Worm (Caenorhabditis elegans) whole organism, L4 larva: Measurements from ENCODE around the gene dhs-20.

Source experiments
- F10B5.3 ChIP-seq: sonication (generic microtip); optimal IDR thresholded peaks from 2 replicates; lab custom pipeline; 2016; ENCODE audit warnings: mild to moderate bottlenecking, missing genetic modification characterization, missing compliant biosample characterization
- F26F4.8 ChIP-seq: fragments of 200-800 bp; sonication (Bioruptor generic); conservative IDR thresholded peaks from 2 replicates; pipeline ENCODE4 v1.3.6; 2022; ENCODE audit warnings: missing genetic modification characterization, missing compliant biosample characterization
- T20F7.1 ChIP-seq: fragments of 200-800 bp; sonication (Bioruptor generic); optimal IDR thresholded peaks from 2 replicates; lab custom pipeline; 2018; ENCODE audit warnings: mild to moderate bottlenecking, missing genetic modification characterization, missing compliant biosample characterization
- Y48G9A.11 ChIP-seq: fragments of 200-800 bp; sonication (Bioruptor generic); IDR thresholded peaks from 2 replicates; pipeline ENCODE4 v1.3.6; 2022; ENCODE audit warnings: missing genetic modification reagents, missing genetic modification characterization, missing compliant biosample characterization
- aha-1 ChIP-seq: fragments of 150-350 bp; peaks from one replicate; lab custom pipeline; 2014; ENCODE audit warnings: missing biosample characterization, missing genetic modification characterization
- aly-2 ChIP-seq: sonication (generic microtip); optimal IDR thresholded peaks from 2 replicates; lab custom pipeline; 2018; ENCODE audit warnings: missing biosample characterization, missing genetic modification characterization
- arid-1 ChIP-seq: fragments of 200-800 bp; sonication (Bioruptor generic); conservative IDR thresholded peaks from 2 replicates; pipeline ENCODE4 v1.3.6; 2022; ENCODE audit warnings: missing genetic modification reagents, missing genetic modification characterization, missing compliant biosample characterization
- ceh-20 ChIP-seq: fragments of 200-800 bp; sonication (Bioruptor generic); IDR thresholded peaks from 2 replicates; pipeline ENCODE4 v1.3.6; 2022; ENCODE audit warnings: missing genetic modification reagents, missing genetic modification characterization, missing compliant biosample characterization
- ceh-32 ChIP-seq: sonication (generic microtip); optimal IDR thresholded peaks from 2 replicates; lab custom pipeline; 2016; ENCODE audit warnings: mild to moderate bottlenecking, missing genetic modification characterization, missing compliant biosample characterization; ENCODE audit not compliant: poor library complexity
- ceh-44 ChIP-seq: fragments of 200-800 bp; sonication (Bioruptor generic); IDR thresholded peaks from 2 replicates; pipeline ENCODE4 v1.3.6; 2022; ENCODE audit warnings: missing genetic modification reagents, missing genetic modification characterization, missing compliant biosample characterization
- daf-16 ChIP-seq, 3 experiments: sonication (generic microtip); optimal IDR thresholded peaks; 2 replicates each; lab custom pipeline; 2016 to 2017; ENCODE audit warnings: missing genetic modification characterization in 3 of 3, missing genetic modification reagents in 3 of 3, mild to moderate bottlenecking in 2 of 3, missing compliant biosample characterization in 2 of 3, missing biosample characterization in 1 of 3, moderate library complexity in 1 of 3
- dpl-1 ChIP-seq: fragments of 150-350 bp; optimal IDR thresholded peaks from 2 replicates; lab custom pipeline; 2014; ENCODE audit warnings: missing biosample characterization, missing genetic modification reagents, missing genetic modification characterization
- dve-1 ChIP-seq: sonication (generic microtip); optimal IDR thresholded peaks from 2 replicates; lab custom pipeline; 2017; ENCODE audit warnings: antibody characterized with exemption, mild to moderate bottlenecking, missing genetic modification characterization, missing compliant biosample characterization; ENCODE audit not compliant: insufficient read depth
- fos-1 ChIP-seq: fragments of 150-350 bp; optimal IDR thresholded peaks from 2 replicates; lab custom pipeline; 2014; ENCODE audit warnings: missing biosample characterization, missing genetic modification characterization
- gei-8 ChIP-seq: fragments of 200-800 bp; sonication (Bioruptor generic); optimal IDR thresholded peaks from 2 replicates; lab custom pipeline; 2018; ENCODE audit warnings: mild to moderate bottlenecking, missing genetic modification characterization, missing compliant biosample characterization
- hif-1 ChIP-seq, 2 experiments: sonication (generic microtip); optimal IDR thresholded peaks; 2 replicates each; lab custom pipeline; 2016 to 2017; ENCODE audit warnings: missing compliant biosample characterization in 2 of 2, missing genetic modification characterization in 2 of 2, missing genetic modification reagents in 2 of 2, missing genotype in 2 of 2, mild to moderate bottlenecking in 1 of 2
- hlh-30 ChIP-seq: sonication (generic microtip); optimal IDR thresholded peaks from 2 replicates; lab custom pipeline; 2017; ENCODE audit warnings: antibody characterized with exemption, mild to moderate bottlenecking, missing genetic modification characterization, missing compliant biosample characterization; ENCODE audit not compliant: insufficient read depth
- hmg-1.1 ChIP-seq: fragments of 200-800 bp; sonication (Bioruptor generic); IDR thresholded peaks from 2 replicates; pipeline ENCODE4 v1.3.6; 2022; ENCODE audit warnings: missing genetic modification reagents, missing genetic modification characterization, missing compliant biosample characterization
- lin-15B ChIP-seq: fragments of 150-350 bp; sonication (generic microtip); optimal IDR thresholded peaks from 3 replicates; lab custom pipeline; 2014; ENCODE audit warnings: missing biosample characterization, missing genetic modification characterization
- lin-38 ChIP-seq: fragments of 200-800 bp; sonication (Bioruptor generic); IDR thresholded peaks from 2 replicates; pipeline ENCODE4 v1.3.6; 2022; ENCODE audit warnings: missing genetic modification reagents, missing genetic modification characterization, missing compliant biosample characterization
- lin-39 ChIP-seq: fragments of 150-350 bp; optimal IDR thresholded peaks from 2 replicates; lab custom pipeline; 2014; ENCODE audit warnings: missing biosample characterization, missing genetic modification reagents, missing genetic modification characterization
- lsy-2 ChIP-seq, 2 experiments: fragments of 150-350 bp in 1 of 2; sonication (generic microtip) in 1 of 2; optimal IDR thresholded peaks; 2 replicates each; lab custom pipeline; 2014 to 2017; ENCODE audit warnings: missing biosample characterization in 2 of 2, missing genetic modification characterization in 2 of 2
- mxl-2 ChIP-seq: fragments of 200-800 bp; sonication (Bioruptor generic); conservative IDR thresholded peaks from 2 replicates; pipeline ENCODE4 v1.3.6; 2022; ENCODE audit warnings: missing genetic modification reagents, missing genetic modification characterization, missing compliant biosample characterization
- nhr-111 ChIP-seq: fragments of 200-800 bp; sonication (Bioruptor generic); optimal IDR thresholded peaks from 2 replicates; lab custom pipeline; 2018; ENCODE audit warnings: mild to moderate bottlenecking, missing genetic modification characterization, missing compliant biosample characterization
- nhr-28 ChIP-seq: fragments of 150-350 bp; optimal IDR thresholded peaks from 2 replicates; lab custom pipeline; 2014; ENCODE audit warnings: missing biosample characterization, missing genetic modification characterization
- nhr-42 ChIP-seq: fragments of 200-800 bp; sonication (Bioruptor generic); IDR thresholded peaks from 2 replicates; pipeline ENCODE4 v1.3.6; 2022; ENCODE audit warnings: missing genetic modification characterization, missing compliant biosample characterization
- nhr-76 ChIP-seq: fragments of 150-350 bp; optimal IDR thresholded peaks from 2 replicates; lab custom pipeline; 2014; ENCODE audit warnings: missing biosample characterization, missing genetic modification characterization
- pha-4 ChIP-seq, 2 experiments: fragments of 150-350 bp in 1 of 2; fragments of 200-800 bp in 1 of 2; sonication (Bioruptor generic) in 1 of 2; IDR thresholded peaks in 1 of 2; optimal IDR thresholded peaks in 1 of 2; 2 replicates each; pipeline versions ENCODE4 v1.3.6 to Lab custom; 2014 to 2022; ENCODE audit warnings: missing genetic modification characterization in 2 of 2, missing genetic modification reagents in 2 of 2, missing biosample characterization in 1 of 2, missing compliant biosample characterization in 1 of 2
- php-3 ChIP-seq: fragments of 200-800 bp; sonication (Bioruptor generic); IDR thresholded peaks from 2 replicates; pipeline ENCODE4 v1.3.6; 2022; ENCODE audit warnings: missing genetic modification reagents, missing genetic modification characterization, missing compliant biosample characterization
- snpc-1.2 ChIP-seq: fragments of 200-800 bp; sonication (Bioruptor generic); IDR thresholded peaks from 2 replicates; pipeline ENCODE4 v1.3.6; 2022; ENCODE audit warnings: missing genetic modification reagents, missing genetic modification characterization, missing compliant biosample characterization
- tag-97 ChIP-seq: fragments of 200-800 bp; sonication (Bioruptor generic); IDR thresholded peaks from 2 replicates; pipeline ENCODE4 v1.3.6; 2022; ENCODE audit warnings: missing genetic modification characterization, missing compliant biosample characterization
- unc-62 ChIP-seq, 3 experiments: fragments of 150-350 bp in 1 of 3; sonication (generic microtip); optimal IDR thresholded peaks in 2 of 3; peaks in 1 of 3; 1 replicate in 1 of 3; 2 replicates in 2 of 3; lab custom pipeline; 2014 to 2017; ENCODE audit warnings: missing biosample characterization in 3 of 3, missing genetic modification characterization in 3 of 3, missing genetic modification reagents in 3 of 3, missing genotype in 1 of 3
- zag-1 ChIP-seq: fragments of 150-350 bp; optimal IDR thresholded peaks from 2 replicates; lab custom pipeline; 2014; ENCODE audit warnings: missing biosample characterization, missing genetic modification characterization
- ztf-7 ChIP-seq: fragments of 150-350 bp; optimal IDR thresholded peaks from 2 replicates; lab custom pipeline; 2014; ENCODE audit warnings: missing biosample characterization, missing genetic modification characterization

dhs-20 gene

DNA sequence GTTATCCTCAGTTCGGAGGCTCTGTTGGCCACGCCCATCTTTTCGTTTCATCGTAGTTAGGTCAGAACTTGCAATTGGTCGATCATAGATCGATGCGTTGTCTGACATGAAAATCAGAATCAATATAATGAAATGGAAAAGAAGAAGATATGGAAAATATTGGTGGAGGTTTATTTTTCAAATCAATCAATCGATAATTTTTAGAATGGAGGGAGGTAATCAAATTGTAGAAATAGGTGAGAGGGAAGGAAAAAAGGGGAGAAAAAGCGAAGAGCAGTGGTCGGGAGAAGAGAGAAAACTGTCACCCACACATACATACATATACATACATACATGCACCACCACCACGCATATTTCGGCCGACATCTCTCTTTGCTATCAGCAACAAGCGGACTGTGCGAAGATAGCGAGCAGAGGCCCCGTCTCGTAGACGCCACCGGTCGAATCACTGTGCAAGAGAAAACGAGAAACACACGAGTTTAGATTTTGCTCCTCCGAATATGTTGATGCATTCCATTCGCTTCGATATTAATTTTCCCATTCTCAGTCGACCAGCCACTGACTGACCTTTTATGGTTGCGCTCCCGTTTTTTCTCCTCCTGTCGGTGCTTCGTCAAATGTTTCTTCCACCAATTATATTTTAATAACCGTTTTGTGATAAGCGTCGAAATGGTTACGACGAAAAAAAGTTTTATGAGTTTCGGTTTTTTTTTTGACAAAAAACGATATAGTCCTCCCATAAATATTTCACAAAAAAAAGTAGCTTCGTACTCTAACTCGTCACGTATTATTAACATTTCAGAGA, 25.1 kb upstream of the dhs-20 start, which contains the start of gene F35B12.10 (continued):
- TF ChIP-seq hlh-30 (tag; lab: Kevin White, UChicago), result no peak
- TF ChIP-seq pha-4 (GFP tag; IDR thresholded peaks at IDR 0.05; lab: Robert Waterston, UW), result no peak
- TF ChIP-seq pha-4 (tag; optimal IDR thresholded peaks at IDR 0.05; lab: Kevin White, UChicago), result no peak
- peak in 1 of 2 experiments; percentile 27 for TF ChIP-seq hif-1 (tag; optimal IDR thresholded peaks at IDR 0.05; lab: Kevin White, UChicago)

ce11 chrV:11627837-11628236, 23.5 kb upstream of the dhs-20 start:
- TF ChIP-seq aly-2 (tag; lab: Kevin White, UChicago) (no peak), mxl-2 (GFP tag; lab: Robert Waterston, UW) (no peak), nhr-42 (no peak), aha-1 (tag; lab: Kevin White, UChicago) (peak; percentile 41), daf-16 (GFP tag; optimal IDR thresholded peaks at IDR 0.05; lab: Kevin White, UChicago) (no peak), daf-16 (tag; optimal IDR thresholded peaks at IDR 0.05; lab: Kevin White, UChicago) (peak; percentile 73), php-3 (0 out of 2 replicates have a peak, but pooled peaks have one; percentile 18), dve-1 (tag; lab: Kevin White, UChicago) (peak; percentile 56), arid-1 (no peak), nhr-28 (tag; lab: Kevin White, UChicago) (peak; percentile 6), F10B5.3 (no peak), tag-97 (no peak)

DNA sequence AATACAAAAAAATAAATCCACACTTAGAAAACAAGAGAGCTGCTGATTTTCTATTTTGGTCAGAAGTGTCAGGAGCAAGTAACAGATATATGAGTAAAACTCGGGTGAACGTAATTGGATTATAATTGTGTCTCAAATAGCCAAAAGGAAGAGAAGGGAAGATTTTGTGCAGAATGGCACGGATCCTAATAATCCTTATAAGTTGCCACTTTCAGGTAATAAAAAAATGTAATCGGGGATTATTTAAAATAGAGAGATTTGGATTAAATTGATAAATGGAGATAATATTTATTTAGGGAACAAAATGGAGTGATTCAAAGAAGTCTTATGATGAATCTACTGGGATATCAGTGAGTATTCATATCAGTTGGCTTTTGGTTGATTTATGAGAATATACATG, 20.6 kb upstream of the dhs-20 start:
- TF ChIP-seq unc-62 (GFP tag; optimal IDR thresholded peaks at IDR 0.05 in 1 of 2; lab: Kevin White, UChicago) (peak in 1 of 2 experiments; percentile 31), unc-62 (tag; optimal IDR thresholded peaks at IDR 0.05; lab: Kevin White, UChicago) (no peak), ceh-20 (no peak)

ce11 chrV:11621276-11621675, 16.9 kb upstream of the dhs-20 start:
- TF ChIP-seq gei-8 (GFP tag; lab: Kevin White, UChicago), result no peak
- TF ChIP-seq lsy-2 (tag; optimal IDR thresholded peaks at IDR 0.05; lab: Kevin White, UChicago), result peak in 1 of 2 experiments; percentile 17
- no peak for TF ChIP-seq nhr-76
- no peak for TF ChIP-seq lin-39
- no peak for TF ChIP-seq Y48G9A.11 (GFP tag; lab: Robert Waterston, UW)
- no peak for TF ChIP-seq ztf-7 (tag; lab: Kevin White, UChicago)
- no peak for TF ChIP-seq T20F7.1 (GFP tag; lab: Kevin White, UChicago)
- TF ChIP-seq snpc-1.2 (GFP tag; lab: Robert Waterston, UW), result no peak
- TF ChIP-seq dpl-1, result no peak
- no peak for TF ChIP-seq lin-38 (GFP tag; lab: Robert Waterston, UW)
- TF ChIP-seq fos-1 (tag; lab: Kevin White, UChicago), result no peak
- peak in 1 of 2 experiments; percentile 99 for TF ChIP-seq unc-62 (GFP tag; optimal IDR thresholded peaks at IDR 0.05 in 1 of 2; lab: Kevin White, UChicago)
- TF ChIP-seq unc-62 (tag; optimal IDR thresholded peaks at IDR 0.05; lab: Kevin White, UChicago), result no peak
- TF ChIP-seq F26F4.8 (GFP tag; lab: Robert Waterston, UW), result no peak
- TF ChIP-seq hmg-1.1 (GFP tag; lab: Robert Waterston, UW), result 0 out of 2 replicates have a peak, but pooled peaks have one; percentile 23
- TF ChIP-seq hlh-30 (tag; lab: Kevin White, UChicago), result peak; percentile 1
- no peak for TF ChIP-seq nhr-28 (tag; lab: Kevin White, UChicago)
- TF ChIP-seq, all 104 proteins: peak for 4

ce11 chrV:11620081-11620480, 15.7 kb upstream of the dhs-20 start:
- TF ChIP-seq unc-62 (GFP tag; optimal IDR thresholded peaks at IDR 0.05 in 1 of 2; lab: Kevin White, UChicago) (peak in 1 of 2 experiments; percentile 47), unc-62 (tag; optimal IDR thresholded peaks at IDR 0.05; lab: Kevin White, UChicago) (no peak), zag-1 (no peak), ceh-44 (GFP tag; lab: Robert Waterston, UW) (no peak), nhr-111 (GFP tag; lab: Kevin White, UChicago) (no peak), lin-15B (no peak), ceh-32 (tag; lab: Kevin White, UChicago) (no peak)
